Worm (Caenorhabditis elegans) whole organism, early embryonic: ENCODE measurements around the gene oac-29.
A peak's percentile ranks its signal among the peaks of the same experiment; 100 is the strongest.

Experiments used
- B0310.2 ChIP-seq: sonication (generic microtip); optimal IDR thresholded peaks from 2 replicates; lab custom pipeline; 2016; ENCODE audit warnings: mild to moderate bottlenecking, missing genetic modification characterization, missing compliant biosample characterization
- F13C5.2 ChIP-seq: sonication (generic microtip); optimal IDR thresholded peaks from 2 replicates; lab custom pipeline; 2017; ENCODE audit warnings: mild to moderate bottlenecking, missing genetic modification characterization, inconsistent platforms, missing compliant biosample characterization
- aly-1 ChIP-seq: sonication (generic microtip); optimal IDR thresholded peaks from 2 replicates; lab custom pipeline; 2016; ENCODE audit warnings: missing genetic modification characterization, missing compliant biosample characterization
- ama-1 ChIP-seq: fragments of 150-350 bp; optimal IDR thresholded peaks from 2 replicates; lab custom pipeline; 2014
- ceh-13 ChIP-seq: fragments of 200-800 bp; sonication (Bioruptor generic); optimal IDR thresholded peaks from 2 replicates; lab custom pipeline; 2018; ENCODE audit warnings: mild to moderate bottlenecking, missing genetic modification characterization, missing compliant biosample characterization
- ceh-36 ChIP-seq: sonication (generic microtip); optimal IDR thresholded peaks from 2 replicates; lab custom pipeline; 2016; ENCODE audit warnings: missing genetic modification characterization, inconsistent platforms, missing compliant biosample characterization
- ets-7 ChIP-seq: sonication (generic microtip); optimal IDR thresholded peaks from 2 replicates; lab custom pipeline; 2016; ENCODE audit warnings: missing genotype, missing genetic modification characterization, missing compliant biosample characterization
- flt-1 ChIP-seq: fragments of 200-800 bp; sonication (Bioruptor generic); IDR thresholded peaks from 2 replicates; pipeline ENCODE4 v1.3.6; 2022; ENCODE audit warnings: missing genetic modification characterization, missing compliant biosample characterization
- hmbx-1 ChIP-seq: sonication (generic microtip); optimal IDR thresholded peaks from 2 replicates; lab custom pipeline; 2016; ENCODE audit warnings: mild to moderate bottlenecking, missing genetic modification characterization, missing compliant biosample characterization
- hmg-4 ChIP-seq: fragments of 200-800 bp; sonication (Bioruptor generic); optimal IDR thresholded peaks from 2 replicates; lab custom pipeline; 2018; ENCODE audit warnings: mild to moderate bottlenecking, missing genetic modification characterization, missing compliant biosample characterization
- hnd-1 ChIP-seq: sonication (generic microtip); optimal IDR thresholded peaks from 2 replicates; lab custom pipeline; 2016; ENCODE audit warnings: missing genetic modification characterization, missing compliant biosample characterization
- pes-1 ChIP-seq: fragments of 200-800 bp; sonication (Bioruptor generic); IDR thresholded peaks from 2 replicates; pipeline ENCODE4 v1.3.6; 2022; ENCODE audit warnings: missing genetic modification reagents, missing genetic modification characterization, missing compliant biosample characterization
- scrt-1 ChIP-seq: fragments of 200-800 bp; sonication (Bioruptor generic); IDR thresholded peaks from 2 replicates; pipeline ENCODE4 v1.3.6; 2022; ENCODE audit warnings: missing genetic modification characterization, missing compliant biosample characterization
- sea-1 ChIP-seq: fragments of 200-800 bp; sonication (Bioruptor generic); conservative IDR thresholded peaks from 2 replicates; pipeline ENCODE4 v1.3.6; 2022; ENCODE audit warnings: missing genetic modification characterization, missing compliant biosample characterization
- tbx-11 ChIP-seq: fragments of 200-800 bp; sonication (Bioruptor generic); IDR thresholded peaks from 2 replicates; pipeline ENCODE4 v1.3.6; 2022; ENCODE audit warnings: missing genetic modification characterization, missing compliant biosample characterization
- tbx-37 ChIP-seq: fragments of 200-800 bp; sonication (Bioruptor generic); conservative IDR thresholded peaks from 2 replicates; pipeline ENCODE4 v1.3.6; 2022; ENCODE audit warnings: missing genetic modification reagents, missing genetic modification characterization, missing compliant biosample characterization
- tra-4 ChIP-seq: sonication (generic microtip); optimal IDR thresholded peaks from 2 replicates; lab custom pipeline; 2017; ENCODE audit warnings: missing genetic modification characterization, missing compliant biosample characterization

The oac-29 gene

DNA sequence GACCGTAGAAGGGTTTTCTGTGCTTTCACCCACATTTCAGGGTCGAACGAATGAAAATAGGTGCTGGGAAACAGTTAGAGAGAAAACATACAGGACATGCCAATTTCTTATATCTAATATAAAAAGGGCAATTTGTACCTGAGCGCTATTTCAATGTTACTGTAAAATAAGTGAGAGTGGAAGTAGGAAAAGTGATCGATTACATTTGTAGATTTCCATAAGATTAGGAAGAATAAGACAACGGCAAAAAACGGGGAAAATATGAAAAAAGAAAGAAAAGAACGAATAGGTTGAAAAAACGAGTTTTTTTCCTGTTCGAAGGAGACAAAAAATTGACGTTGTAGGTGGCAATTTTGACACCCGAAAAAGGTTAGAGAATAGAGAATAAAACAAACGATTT, 32.7 kb upstream of the oac-29 start:
- TF ChIP-seq aly-1 (no peak), ets-7 (tag; lab: Kevin White, UChicago) (no peak), sea-1 (GFP tag; lab: Robert Waterston, UW) (no peak), scrt-1 (no peak), hnd-1 (tag; lab: Kevin White, UChicago) (no peak)

DNA sequence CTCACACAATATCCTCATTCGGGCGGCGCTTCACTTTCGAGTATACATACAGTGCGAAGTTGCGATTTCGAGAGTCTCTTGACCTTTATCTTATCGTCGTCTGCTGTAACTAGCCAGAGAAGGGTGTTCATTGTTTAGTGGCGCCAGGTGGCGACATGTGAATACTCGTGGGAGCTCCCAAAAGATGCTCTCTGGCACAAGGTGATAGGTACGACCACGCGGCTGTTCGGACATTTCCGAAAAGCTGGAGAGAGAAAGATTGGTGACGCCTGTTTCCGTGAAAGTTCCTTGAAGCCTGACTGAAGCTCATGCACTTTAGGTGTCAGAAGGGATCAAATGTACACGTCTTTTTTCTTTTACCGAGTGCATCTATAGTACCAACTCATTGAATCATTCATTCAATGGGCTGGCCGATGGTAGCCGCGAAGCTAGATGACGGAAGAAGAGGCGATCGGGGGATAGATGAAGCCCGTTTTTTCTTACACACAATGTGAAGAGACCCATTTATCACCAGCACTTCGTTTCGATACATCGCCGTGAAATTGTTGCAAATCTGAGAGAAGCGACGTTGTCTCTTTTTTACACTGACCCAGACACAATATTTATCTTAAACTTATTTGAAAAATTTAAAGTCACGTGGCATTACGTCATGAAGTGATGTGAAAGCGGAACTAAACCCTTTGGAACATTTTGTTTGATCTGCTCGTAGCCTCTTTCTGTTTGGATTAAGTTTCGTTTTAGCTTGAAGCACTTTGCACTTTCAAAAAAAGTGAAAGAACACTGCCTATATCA, 32.0 kb upstream of the oac-29 start:
- TF ChIP-seq B0310.2 (no peak), hnd-1 (tag; lab: Kevin White, UChicago) (no peak), sea-1 (GFP tag; lab: Robert Waterston, UW) (no peak)

DNA sequence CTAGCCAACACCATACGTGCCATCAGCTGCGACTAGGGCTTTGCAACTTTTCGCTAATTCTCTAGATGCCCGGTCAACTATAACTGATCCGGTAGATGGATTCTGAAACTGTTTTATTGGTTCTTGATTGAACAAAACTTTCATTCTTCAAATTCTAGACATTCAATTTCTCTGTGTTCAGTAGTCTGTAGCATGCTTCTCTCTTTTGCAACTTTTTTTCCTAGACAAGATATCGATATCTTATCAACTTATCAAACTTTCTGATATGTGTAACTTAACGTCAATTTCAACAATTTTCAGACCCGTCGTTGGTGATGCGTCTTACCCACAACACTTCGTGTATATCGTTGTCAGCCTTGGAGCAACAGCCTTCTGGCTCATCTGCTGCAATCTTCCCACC, 30.3 kb upstream of the oac-29 start, which contains the start of gene ZC190.4:
TSS of gene ZC190.4 (plus strand) at position 301 of the 400 bp plus-strand sequence.
- no peak for TF ChIP-seq aly-1
- TF ChIP-seq F13C5.2 (tag; lab: Kevin White, UChicago) = no peak
- TF ChIP-seq tra-4 (tag; lab: Kevin White, UChicago) = no peak
- no peak for TF ChIP-seq B0310.2
- no peak for TF ChIP-seq ets-7 (tag; lab: Kevin White, UChicago)
- TF ChIP-seq ceh-36 (tag; lab: Kevin White, UChicago) = no peak
- no peak for TF ChIP-seq ceh-13 (GFP tag; lab: Kevin White, UChicago)
- no peak for TF ChIP-seq flt-1
- TF ChIP-seq hnd-1 (tag; lab: Kevin White, UChicago) = no peak
- TF ChIP-seq hmg-4 (GFP tag; lab: Kevin White, UChicago) = no peak
- TF ChIP-seq tbx-11 (GFP tag; lab: Robert Waterston, UW) = no peak
- no peak for TF ChIP-seq hmbx-1 (tag; lab: Kevin White, UChicago)
- TF ChIP-seq scrt-1 = no peak
- TF ChIP-seq pes-1 (GFP tag; lab: Robert Waterston, UW) = no peak
- TF ChIP-seq sea-1 (GFP tag; lab: Robert Waterston, UW) = no peak
- TF ChIP-seq ama-1 (lab: Kevin White, UChicago) = no peak
- no peak for TF ChIP-seq tbx-37

DNA sequence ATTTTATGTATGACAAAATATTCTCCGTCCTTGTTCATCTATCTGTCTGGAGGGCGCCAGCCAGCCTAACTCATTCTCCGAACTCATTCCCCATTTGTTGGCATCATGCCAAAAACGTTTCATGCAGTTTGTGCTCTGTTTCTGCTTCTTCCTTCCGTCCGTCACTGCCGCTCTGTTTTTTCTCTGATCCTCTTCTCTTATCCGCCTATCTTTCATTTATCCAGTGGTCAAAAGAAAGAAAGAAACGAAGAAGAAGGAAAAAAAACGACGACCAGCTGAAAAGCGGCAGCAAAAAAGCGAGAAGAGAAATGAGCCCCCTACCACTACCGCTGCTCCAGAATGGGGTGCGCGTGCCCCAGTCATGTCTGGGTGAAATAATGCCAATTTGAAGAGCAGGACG, 27.5 kb upstream of the oac-29 start:
- TF ChIP-seq F13C5.2 (tag; lab: Kevin White, UChicago) (no peak), tra-4 (tag; lab: Kevin White, UChicago) (no peak), ceh-13 (GFP tag; lab: Kevin White, UChicago) (no peak), tbx-11 (GFP tag; lab: Robert Waterston, UW) (no peak), ets-7 (tag; lab: Kevin White, UChicago) (no peak), hmg-4 (GFP tag; lab: Kevin White, UChicago) (no peak), pes-1 (GFP tag; lab: Robert Waterston, UW) (no peak), B0310.2 (no peak)

DNA sequence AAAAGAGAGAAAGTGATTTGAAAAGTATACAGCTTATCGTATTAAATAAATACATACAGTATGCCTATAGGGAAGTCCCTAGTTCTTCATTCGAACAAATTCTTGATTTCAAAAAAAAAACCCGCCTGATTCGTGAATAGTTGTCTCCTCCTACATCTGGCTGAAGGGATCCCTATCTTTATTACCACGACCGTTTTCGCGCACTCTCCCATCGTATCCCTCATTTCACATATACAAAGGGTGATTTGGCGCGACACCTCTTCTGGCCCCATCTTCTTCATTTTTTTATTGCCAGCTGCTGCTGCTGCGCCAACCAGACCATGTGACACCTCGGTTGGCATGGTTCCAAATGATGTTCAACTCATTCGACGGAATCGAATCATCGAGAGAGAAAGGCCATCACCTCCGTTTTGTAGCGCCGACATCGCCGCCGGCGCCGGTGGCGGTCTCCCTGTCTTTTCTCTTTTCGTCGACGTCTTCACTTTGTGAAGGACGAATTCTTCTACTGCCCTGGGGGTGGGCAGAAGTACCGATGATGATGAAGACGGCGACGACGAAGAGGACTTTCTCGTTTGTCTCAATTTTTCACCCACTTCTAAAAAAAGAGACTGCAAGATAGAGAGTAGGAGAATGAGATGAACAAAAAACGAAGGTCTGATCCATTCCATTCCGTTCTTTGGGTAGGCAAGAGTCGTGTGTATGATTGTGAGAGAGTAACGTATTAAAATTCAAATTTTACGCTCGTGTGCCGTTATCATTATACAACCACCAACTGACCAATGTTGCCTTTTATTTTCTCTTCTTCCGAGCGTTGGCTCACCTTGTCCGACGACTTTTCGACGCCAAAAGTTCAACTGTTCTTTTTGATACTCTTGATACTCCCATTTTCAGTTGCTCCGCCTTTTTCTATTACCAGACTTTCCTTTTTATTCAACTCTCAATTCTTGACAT, 26.9 kb upstream of the oac-29 start:
- TF ChIP-seq flt-1 = no peak
- no peak for TF ChIP-seq ama-1 (lab: Kevin White, UChicago)
- TF ChIP-seq pes-1 (GFP tag; lab: Robert Waterston, UW) = no peak
- TF ChIP-seq ets-7 (tag; lab: Kevin White, UChicago) = no peak
- TF ChIP-seq hmg-4 (GFP tag; lab: Kevin White, UChicago) = no peak
- no peak for TF ChIP-seq B0310.2
- TF ChIP-seq sea-1 (GFP tag; lab: Robert Waterston, UW) = no peak

DNA sequence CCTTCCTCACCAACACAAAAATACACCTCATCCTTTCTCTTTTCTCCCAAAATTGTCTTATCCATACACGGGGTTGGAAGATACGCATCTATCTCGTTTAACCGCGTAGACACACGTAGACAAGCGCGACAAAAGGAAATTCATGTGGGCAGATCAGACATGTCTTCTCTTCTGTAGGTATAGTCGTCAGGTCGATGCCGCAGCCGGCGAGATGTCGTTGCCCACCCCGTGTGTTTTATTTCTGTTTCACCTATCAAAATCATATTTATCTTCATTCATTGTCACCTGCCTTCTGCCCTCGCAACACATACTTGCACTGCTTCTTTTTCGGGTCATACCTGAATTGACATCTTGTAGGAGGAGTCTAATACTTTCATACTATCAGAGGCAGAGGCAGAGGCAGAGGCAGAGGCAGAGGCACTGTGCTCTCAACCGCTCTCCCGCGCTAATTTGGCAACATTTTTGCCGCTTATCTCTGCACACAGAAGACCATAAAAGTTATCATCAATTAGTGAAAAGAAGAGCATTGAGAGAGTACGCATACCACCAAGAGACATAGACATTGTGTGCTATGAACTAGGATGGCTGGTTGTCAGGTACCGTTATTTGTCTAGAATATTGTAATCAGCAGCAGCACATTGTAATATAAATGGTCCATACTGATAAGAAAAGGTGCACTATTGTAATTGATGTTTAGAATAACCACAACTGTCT, 25.9 kb upstream of the oac-29 start:
- TF ChIP-seq ets-7 (tag; lab: Kevin White, UChicago) (no peak), aly-1 (no peak), hmg-4 (GFP tag; lab: Kevin White, UChicago) (peak; percentile 18), hnd-1 (tag; lab: Kevin White, UChicago) (no peak), pes-1 (GFP tag; lab: Robert Waterston, UW) (no peak)

DNA sequence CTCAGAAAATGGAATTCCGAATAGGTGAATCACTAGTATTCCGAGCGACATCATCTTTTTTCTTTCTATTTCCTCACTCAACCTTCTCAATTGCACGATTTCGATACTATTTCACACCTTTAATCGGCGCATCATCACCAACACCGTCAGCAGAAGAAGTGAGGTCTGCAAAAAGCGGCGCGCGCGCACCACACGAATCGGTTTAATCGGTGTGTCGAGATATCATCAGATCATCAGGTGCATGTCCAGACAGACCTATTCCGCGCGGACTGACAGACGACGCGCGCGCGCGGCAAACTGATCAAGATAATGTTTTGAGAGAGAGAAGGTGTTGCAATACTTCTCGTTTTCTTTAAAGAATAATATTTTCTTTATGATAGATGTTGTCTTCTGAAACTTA, 25.0 kb upstream of the oac-29 start:
- no peak for TF ChIP-seq ets-7 (tag; lab: Kevin White, UChicago)
